Worm (Caenorhabditis elegans) whole organism, L4/young adult: ENCODE measurements around the gene F29F11.20.

ENCODE experiments used
- W03F9.2 ChIP-seq: fragments of 150-350 bp; optimal IDR thresholded peaks from 2 replicates; lab custom pipeline; 2014; ENCODE audit warnings: missing biosample characterization, missing genetic modification characterization
- dao-5 ChIP-seq: sonication (generic microtip); optimal IDR thresholded peaks from 2 replicates; lab custom pipeline; 2016; ENCODE audit warnings: missing genotype, missing genetic modification characterization, moderate library complexity, missing compliant biosample characterization
- him-1 ChIP-seq: sonication (generic microtip); optimal IDR thresholded peaks from 2 replicates; lab custom pipeline; 2016; ENCODE audit warnings: missing genotype, missing genetic modification reagents, missing genetic modification characterization, missing compliant biosample characterization

The F29F11.20 gene

ce11 chrV:10702910-10703309, 15.2 kb downstream of the F29F11.20 start:
- TF ChIP-seq him-1 (tag; lab: Kevin White, UChicago), result no peak

ce11 chrV:10708346-10708745, 20.6 kb downstream of the F29F11.20 start:
- no peak for TF ChIP-seq dao-5

DNA sequence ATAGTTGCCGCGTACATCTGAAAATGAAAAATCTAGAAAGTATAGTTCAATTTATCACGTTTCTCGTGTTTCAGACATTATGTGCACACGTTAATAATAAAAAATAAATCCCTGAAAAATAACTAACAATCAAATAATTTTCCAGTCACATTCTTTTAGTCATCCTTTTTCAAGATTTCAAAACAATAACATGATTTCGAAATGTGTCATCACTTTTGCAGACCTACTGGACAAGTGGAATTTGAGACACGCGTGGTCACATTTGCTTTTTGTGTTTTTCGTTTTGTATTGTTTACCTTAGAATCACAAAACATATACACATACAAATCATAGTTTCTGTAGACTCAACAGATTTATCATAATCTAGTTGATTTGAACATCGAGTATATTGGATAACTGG, 21.7 kb downstream of the F29F11.20 start:
- no peak for TF ChIP-seq him-1 (tag; lab: Kevin White, UChicago)
- no peak for TF ChIP-seq dao-5
- TF ChIP-seq W03F9.2, result no peak

ce11 chrV:10711004-10711403, 23.3 kb downstream of the F29F11.20 start:
- TF ChIP-seq W03F9.2, result no peak
- no peak for TF ChIP-seq him-1 (tag; lab: Kevin White, UChicago)
- TF ChIP-seq dao-5, result no peak

DNA sequence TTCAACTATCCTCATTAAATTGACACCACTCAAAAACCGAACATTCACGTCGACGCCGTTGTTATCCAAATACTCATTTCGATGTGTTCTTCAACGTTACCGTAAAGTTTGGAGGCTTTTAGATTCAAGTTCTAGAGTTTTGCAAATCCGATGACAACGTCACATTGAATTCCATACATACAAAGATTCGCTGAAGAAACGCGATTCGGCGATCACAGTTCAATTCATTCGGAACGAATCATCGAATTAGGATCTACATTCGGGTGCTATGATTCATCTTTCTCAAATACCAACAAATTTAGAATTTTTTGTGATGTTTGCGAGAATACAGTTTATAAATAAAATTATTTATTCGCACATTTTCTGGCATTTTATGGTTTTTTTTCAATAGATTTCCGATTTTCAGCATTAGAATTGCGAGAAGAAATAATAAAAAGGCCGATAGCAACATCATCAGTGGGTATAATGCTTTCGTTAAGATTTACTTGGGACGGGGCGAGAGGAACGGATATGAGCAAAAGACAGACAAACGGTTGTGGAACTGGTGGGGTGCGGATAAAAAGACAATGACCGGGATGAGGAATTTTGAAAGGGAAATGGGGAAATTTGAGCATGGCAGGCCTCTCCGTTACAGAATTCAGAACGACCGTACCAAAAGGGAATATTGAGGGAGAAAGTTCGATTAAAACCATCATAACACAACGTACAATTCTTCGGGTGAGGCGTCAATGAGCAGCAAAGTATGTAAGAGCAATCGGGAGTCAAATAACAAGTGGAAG, 24.3 kb downstream of the F29F11.20 start:
- no peak for TF ChIP-seq him-1 (tag; lab: Kevin White, UChicago)
- no peak for TF ChIP-seq W03F9.2

- no peak for TF ChIP-seq dao-5
These were observed 24.9 kb downstream of the F29F11.20 start for ce11 chrV:10712608-10712900.

DNA sequence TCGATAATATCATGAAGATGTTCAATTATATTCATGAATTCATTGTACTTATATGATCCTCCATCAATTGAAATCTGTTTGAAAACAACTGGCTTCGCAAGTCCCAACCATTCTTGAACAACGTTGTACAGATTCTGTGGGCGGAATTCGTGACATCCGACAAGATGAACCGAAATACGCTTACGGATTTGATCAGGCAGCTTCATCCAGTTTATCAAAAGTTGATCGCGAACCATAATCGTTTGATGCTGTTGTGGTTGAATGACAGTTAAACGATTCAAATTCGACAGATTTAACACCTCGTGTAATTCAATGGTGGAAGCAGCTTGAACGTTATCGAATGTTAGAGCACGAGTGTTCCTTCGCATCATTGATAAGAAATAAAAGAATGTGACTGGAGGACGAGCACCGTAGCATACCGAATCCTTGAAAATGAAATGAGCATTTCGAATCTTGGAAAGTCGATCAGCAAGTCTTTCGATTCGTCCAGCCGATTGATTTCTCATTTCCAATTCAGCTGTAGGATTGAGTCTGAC, 26.1 kb downstream of the F29F11.20 start:
- TF ChIP-seq dao-5 (no peak), him-1 (tag; lab: Kevin White, UChicago) (no peak), W03F9.2 (no peak)

ce11 chrV:10714630-10715029, 26.9 kb downstream of the F29F11.20 start:
- TF ChIP-seq dao-5 (no peak), W03F9.2 (no peak), him-1 (tag; lab: Kevin White, UChicago) (no peak)

DNA sequence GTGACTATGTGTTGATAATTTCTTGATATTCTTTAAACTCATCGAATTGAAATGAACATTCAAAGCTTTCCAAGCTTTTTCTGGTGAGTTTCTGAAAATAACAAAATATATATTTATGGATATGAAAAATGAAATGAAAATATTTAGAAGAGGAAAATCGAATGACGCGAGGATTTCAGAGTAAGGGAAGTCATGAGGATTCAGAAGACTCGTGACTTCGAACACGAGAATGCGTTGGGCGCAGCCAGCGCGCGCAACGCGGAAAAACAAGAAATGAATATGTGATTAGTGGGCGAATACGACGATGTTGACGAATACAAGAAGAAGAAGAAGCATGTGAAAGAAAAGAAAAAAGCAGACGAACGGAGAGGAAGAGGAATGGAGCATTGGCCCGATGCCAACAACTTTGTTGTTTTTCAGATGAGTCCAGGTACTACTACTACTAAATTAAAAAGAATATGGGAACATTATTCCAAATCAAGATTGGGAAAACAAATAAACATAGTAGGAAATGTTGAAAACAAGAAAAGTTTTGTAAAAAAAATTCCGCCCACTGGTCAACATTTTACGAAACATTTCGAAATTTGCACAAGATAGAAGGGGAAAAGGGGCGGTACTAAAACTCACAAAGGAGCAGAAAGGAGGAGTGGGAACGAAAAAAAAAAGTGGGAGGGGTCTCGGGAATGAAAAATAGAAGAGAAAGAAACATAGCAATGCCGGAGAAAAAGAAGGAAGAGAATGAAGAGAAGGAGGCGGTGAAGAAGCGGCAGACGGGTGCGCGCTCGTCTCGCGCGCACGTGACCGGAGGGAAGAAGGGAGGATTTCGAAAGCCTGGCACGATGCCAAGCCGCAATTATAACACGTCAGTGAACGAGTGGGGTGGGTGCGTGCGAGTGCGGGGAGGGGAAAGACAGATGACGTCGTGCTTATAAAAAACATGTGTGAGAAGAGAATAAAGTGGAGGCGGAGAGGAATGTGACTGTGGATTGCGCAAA, 27.8 kb downstream of the F29F11.20 start:
- TF ChIP-seq him-1 (tag; lab: Kevin White, UChicago) (peak; percentile 91), dao-5 (no peak), W03F9.2 (peak; percentile 40)

DNA sequence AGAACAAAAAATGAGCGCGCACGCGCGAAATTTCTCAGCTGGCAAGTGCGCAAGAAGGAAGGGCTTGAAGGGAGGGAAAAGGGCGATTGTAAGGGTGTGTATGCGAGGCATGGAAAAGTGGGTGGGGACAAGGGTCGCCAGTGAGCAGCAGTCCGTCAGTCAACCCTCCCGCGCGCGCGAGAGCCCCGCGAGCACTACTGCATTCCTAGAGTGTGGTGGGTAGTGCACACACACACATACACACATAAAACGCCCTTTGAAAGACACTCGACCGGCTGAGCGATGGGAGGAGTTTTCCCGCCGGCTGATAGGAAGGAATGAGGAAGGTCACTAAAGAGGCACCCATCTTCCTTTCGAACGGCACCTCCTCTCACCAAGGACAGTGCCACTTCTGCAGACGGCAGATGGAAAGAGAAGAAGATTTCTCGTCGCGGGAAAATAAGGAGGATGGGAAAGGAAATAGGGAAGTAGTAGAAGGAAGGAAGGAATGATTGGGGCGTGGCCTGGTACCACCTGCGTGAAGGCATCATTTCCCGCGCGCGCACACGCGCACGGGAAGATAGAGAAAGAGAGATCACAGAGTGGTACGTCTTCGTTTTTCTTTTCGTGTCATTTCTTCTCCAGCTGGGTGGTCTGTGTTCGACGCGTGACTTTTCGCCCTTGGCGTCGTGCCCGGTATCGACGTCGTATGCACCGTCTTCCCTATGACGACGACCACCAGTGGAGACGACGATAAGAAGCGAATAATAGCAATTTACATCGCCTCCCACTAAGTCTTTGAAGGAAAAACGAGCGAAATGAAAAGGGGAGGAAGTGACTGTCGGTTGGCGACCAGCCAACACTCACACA, 29.4 kb downstream of the F29F11.20 start:
- no peak for TF ChIP-seq dao-5
- TF ChIP-seq W03F9.2, result no peak
- TF ChIP-seq him-1 (tag; lab: Kevin White, UChicago), result no peak

DNA sequence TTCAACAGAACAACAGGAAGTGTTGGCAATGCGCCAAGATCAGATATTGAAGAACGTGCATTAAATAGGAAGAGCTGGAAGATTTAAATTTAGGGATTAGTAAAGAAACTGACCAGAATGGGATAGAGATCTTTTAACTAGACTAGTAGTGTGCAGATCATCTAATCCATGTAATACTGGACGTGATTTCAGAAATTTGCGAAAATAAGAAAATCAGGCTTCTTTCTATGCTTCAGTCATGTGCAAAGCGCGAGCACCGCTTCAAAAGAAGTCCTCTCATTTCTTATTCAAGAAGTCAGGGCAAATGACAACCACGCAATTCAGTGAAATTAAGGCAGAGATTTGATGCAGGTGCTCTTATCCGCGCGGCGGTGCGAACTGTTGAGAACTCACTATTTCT, 30.3 kb downstream of the F29F11.20 start:
- TF ChIP-seq W03F9.2 (no peak), him-1 (tag; lab: Kevin White, UChicago) (no peak), dao-5 (no peak)

- TF ChIP-seq him-1 (tag; lab: Kevin White, UChicago) (no peak), W03F9.2 (no peak), dao-5 (no peak)
These were observed 31.5 kb downstream of the F29F11.20 start for ce11 chrV:10719019-10719832.

ce11 chrV:10719833-10720170, 32.1 kb downstream of the F29F11.20 start:
- TF ChIP-seq dao-5, result no peak
- TF ChIP-seq W03F9.2, result peak; percentile 11
- no peak for TF ChIP-seq him-1 (tag; lab: Kevin White, UChicago)
